Worm (Caenorhabditis elegans): ENCODE data around the gene agxt-1.

agxt-1 gene

ce11 chrII:8813659-8814058, 31.7 kb upstream of the agxt-1 start (continued):
- no peak for TF ChIP-seq F44E2.7 (GFP tag; IDR thresholded peaks at IDR 0.05)
- no peak for TF ChIP-seq F26F4.8 (GFP tag; conservative IDR thresholded peaks at IDR 0.05)
- no peak for TF ChIP-seq egl-43 (GFP tag; IDR thresholded peaks at IDR 0.05)
- peak; percentile 7 to 50 for TF ChIP-seq lsy-2 (tag; optimal IDR thresholded peaks at IDR 0.05)
- no peak for TF ChIP-seq F37D6.2 (tag; optimal IDR thresholded peaks at IDR 0.05)
- TF ChIP-seq hlh-11 (tag; optimal IDR thresholded peaks at IDR 0.05), result peak; percentile 88
- no peak for TF ChIP-seq spr-1 (tag; optimal IDR thresholded peaks at IDR 0.05)
- no peak for TF ChIP-seq nhr-77 (tag; optimal IDR thresholded peaks at IDR 0.05)
- no peak for TF ChIP-seq zfp-2 (tag; optimal IDR thresholded peaks at IDR 0.05)
- TF ChIP-seq ceh-20 (GFP tag; IDR thresholded peaks at IDR 0.05), result 0 out of 2 replicates have a peak, but pooled peaks have one; percentile 21
- no peak for TF ChIP-seq zip-11 (GFP tag; IDR thresholded peaks at IDR 0.05)
- TF ChIP-seq php-3 (GFP tag; IDR thresholded peaks at IDR 0.05), result no peak
- TF ChIP-seq Y48G9A.11 (GFP tag; IDR thresholded peaks at IDR 0.05), result no peak
- TF ChIP-seq lin-15B (tag; optimal IDR thresholded peaks at IDR 0.05), result no peak
- TF ChIP-seq ztf-11 (tag; optimal IDR thresholded peaks at IDR 0.05), result no peak
- no peak for TF ChIP-seq sdz-12 (GFP tag; optimal IDR thresholded peaks at IDR 0.05)
- no peak for TF ChIP-seq hmg-1.1 (GFP tag; IDR thresholded peaks at IDR 0.05)
- TF ChIP-seq lin-29 (GFP tag; IDR thresholded peaks at IDR 0.05), result no peak
- TF ChIP-seq snpc-4 (tag; optimal IDR thresholded peaks at IDR 0.05), result no peak
- TF ChIP-seq nhr-237 (tag; optimal IDR thresholded peaks at IDR 0.05), result no peak
- no peak for TF ChIP-seq dve-1 (tag; optimal IDR thresholded peaks at IDR 0.05; ENCODE audit: insufficient read depth)
- TF ChIP-seq fos-1 (tag; optimal IDR thresholded peaks at IDR 0.05), result no peak
- TF ChIP-seq jun-1 (tag; optimal IDR thresholded peaks at IDR 0.05), result no peak

ce11 chrII:8814231-8814630, 31.2 kb upstream of the agxt-1 start:
- TF ChIP-seq pqm-1 (tag; optimal IDR thresholded peaks at IDR 0.05) (no peak), ztf-11 (tag; optimal IDR thresholded peaks at IDR 0.05) (no peak), aha-1 (tag) (peak; percentile 99), pha-4 (GFP tag; IDR thresholded peaks at IDR 0.05) (no peak), pha-4 (tag; optimal IDR thresholded peaks at IDR 0.05) (no peak), attf-4 (tag; optimal IDR thresholded peaks at IDR 0.05) (no peak), dve-1 (tag; optimal IDR thresholded peaks at IDR 0.05; ENCODE audit: insufficient read depth) (no peak), snpc-1.2 (GFP tag; IDR thresholded peaks at IDR 0.05) (no peak), Y5F2A.4 (GFP tag; optimal IDR thresholded peaks at IDR 0.05) (no peak), unc-62 (GFP tag; optimal IDR thresholded peaks at IDR 0.05 in 1 of 2) (no peak), unc-62 (tag; optimal IDR thresholded peaks at IDR 0.05) (no peak), ctbp-1 (GFP tag; IDR thresholded peaks at IDR 0.05) (no peak), nhr-28 (tag; optimal IDR thresholded peaks at IDR 0.05) (peak; percentile 94), nhr-76 (tag; optimal IDR thresholded peaks at IDR 0.05) (no peak)

ce11 chrII:8817225-8817624, 28.2 kb upstream of the agxt-1 start:
- TF ChIP-seq ztf-7 (tag; optimal IDR thresholded peaks at IDR 0.05), result no peak
- no peak for TF ChIP-seq nhr-10 (tag; optimal IDR thresholded peaks at IDR 0.05)
- peak; percentile 11 for TF ChIP-seq duxl-1 (tag; optimal IDR thresholded peaks at IDR 0.05; ENCODE audit: poor library complexity)
- TF ChIP-seq pha-4 (GFP tag; IDR thresholded peaks at IDR 0.05), result no peak
- no peak for TF ChIP-seq pha-4 (tag; optimal IDR thresholded peaks at IDR 0.05)
- TF ChIP-seq snpc-1.2 (GFP tag; IDR thresholded peaks at IDR 0.05), result no peak
- TF ChIP-seq nhr-6 (tag; optimal IDR thresholded peaks at IDR 0.05), result no peak
- TF ChIP-seq nhr-111 (GFP tag; optimal IDR thresholded peaks at IDR 0.05), result no peak
- TF ChIP-seq T20F7.1 (GFP tag; optimal IDR thresholded peaks at IDR 0.05), result peak; percentile 50
- TF ChIP-seq dmd-8 (GFP tag; IDR thresholded peaks at IDR 0.05), result no peak
- no peak for TF ChIP-seq lin-29 (GFP tag; IDR thresholded peaks at IDR 0.05)
- TF ChIP-seq F37D6.2 (tag; optimal IDR thresholded peaks at IDR 0.05), result no peak
- TF ChIP-seq arid-1 (GFP tag; conservative IDR thresholded peaks at IDR 0.05), result 0 out of 2 replicates have a peak, but pooled peaks have one; percentile 21
- no peak for TF ChIP-seq R02D3.7 (tag; optimal IDR thresholded peaks at IDR 0.05)
- TF ChIP-seq zfp-3 (GFP tag; conservative IDR thresholded peaks at IDR 0.05), result peak; percentile 88
- no peak for TF ChIP-seq dmd-6 (GFP tag; IDR thresholded peaks at IDR 0.05)
- TF ChIP-seq madf-5 (GFP tag; IDR thresholded peaks at IDR 0.05), result no peak
- TF ChIP-seq pqm-1 (tag; optimal IDR thresholded peaks at IDR 0.05), result no peak
- TF ChIP-seq nhr-41 (GFP tag; IDR thresholded peaks at IDR 0.05), result no peak
- TF ChIP-seq tag-97 (GFP tag; IDR thresholded peaks at IDR 0.05), result no peak
- no peak for TF ChIP-seq egl-43 (GFP tag; IDR thresholded peaks at IDR 0.05)
- no peak for TF ChIP-seq saeg-2 (GFP tag; IDR thresholded peaks at IDR 0.05)
- peak; percentile 10; the same call in 1 of the 2 replicates for TF ChIP-seq mdt-29 (GFP tag; IDR thresholded peaks at IDR 0.05)
